Worm (Caenorhabditis elegans): ENCODE results near the gene dnj-13.

DNA sequence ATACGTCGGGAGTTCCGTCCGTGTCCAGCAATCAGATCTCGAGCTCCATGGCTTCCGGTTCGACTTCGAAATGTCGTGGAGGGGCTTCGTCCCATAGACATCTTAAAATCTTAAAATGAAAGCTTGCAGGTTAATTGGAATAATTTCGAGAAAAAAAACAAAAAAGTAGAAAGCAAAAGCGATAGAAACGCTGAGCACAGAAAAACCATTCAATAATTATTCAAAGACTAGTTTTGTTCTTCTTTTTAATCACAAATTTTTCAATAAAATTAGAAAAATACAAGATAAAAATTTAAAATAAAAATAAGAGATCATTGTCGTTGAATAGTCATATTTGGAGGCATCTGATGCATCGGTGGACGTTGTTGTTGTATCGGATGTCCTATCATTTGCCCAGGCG, 18.5 kb upstream of the dnj-13 start, which contains the start of gene age-1:
- no peak for TF ChIP-seq hmg-1.1 (GFP tag; IDR thresholded peaks at IDR 0.05)
- no peak for TF ChIP-seq nhr-76 (tag; optimal IDR thresholded peaks at IDR 0.05)
- no peak for TF ChIP-seq daf-8 (GFP tag; IDR thresholded peaks at IDR 0.05)

Data from whole organism, L4 larva.